Worm (Caenorhabditis elegans) whole organism, mixed stage, embryonic: ENCODE results near the gene clec-266.

Source experiments
- M03D4.4 ChIP-seq: sonication (generic microtip); optimal IDR thresholded peaks from 2 replicates; lab custom pipeline; 2017; ENCODE audit warnings: mild to moderate bottlenecking, missing genetic modification characterization, missing compliant biosample characterization
- bed-3 ChIP-seq: fragments of 200-800 bp; sonication (Bioruptor generic); optimal IDR thresholded peaks from 3 replicates; lab custom pipeline; 2018; ENCODE audit warnings: mild to moderate bottlenecking, missing genetic modification characterization, moderate library complexity, missing compliant biosample characterization
- blmp-1 ChIP-seq: fragments of 150-350 bp; optimal IDR thresholded peaks from 2 replicates; lab custom pipeline; 2014; ENCODE audit warnings: missing biosample characterization, missing genetic modification characterization
- ceh-43 ChIP-seq: fragments of 200-800 bp; sonication (Bioruptor generic); optimal IDR thresholded peaks from 2 replicates; lab custom pipeline; 2018; ENCODE audit warnings: mild to moderate bottlenecking, missing genetic modification characterization, moderate library complexity, missing compliant biosample characterization
- ceh-83 ChIP-seq: fragments of 200-800 bp; sonication (Bioruptor generic); optimal IDR thresholded peaks from 2 replicates; lab custom pipeline; 2018; ENCODE audit warnings: mild to moderate bottlenecking, missing genetic modification characterization, missing compliant biosample characterization
- cnd-1 ChIP-seq: fragments of 200-800 bp; sonication (Bioruptor generic); optimal IDR thresholded peaks from 2 replicates; lab custom pipeline; 2018; ENCODE audit warnings: mild to moderate bottlenecking, missing genetic modification characterization, missing compliant biosample characterization
- drap-1 ChIP-seq: fragments of 200-800 bp; sonication (Bioruptor generic); optimal IDR thresholded peaks from 3 replicates; lab custom pipeline; 2018; ENCODE audit warnings: mild to moderate bottlenecking, missing genetic modification characterization, missing compliant biosample characterization
- elt-3 ChIP-seq: fragments of 150-350 bp; optimal IDR thresholded peaks from 2 replicates; lab custom pipeline; 2014; ENCODE audit warnings: missing biosample characterization, missing genetic modification characterization
- hlh-1 ChIP-seq: fragments of 150-350 bp; optimal IDR thresholded peaks from 2 replicates; lab custom pipeline; 2014; ENCODE audit warnings: missing biosample characterization, missing genetic modification reagents, missing genetic modification characterization
- lin-13 ChIP-seq: fragments of 150-350 bp; optimal IDR thresholded peaks from 2 replicates; lab custom pipeline; 2014; ENCODE audit warnings: missing biosample characterization, missing genetic modification characterization
- lin-32 ChIP-seq: fragments of 200-800 bp; sonication (Bioruptor generic); optimal IDR thresholded peaks from 2 replicates; lab custom pipeline; 2018; ENCODE audit warnings: mild to moderate bottlenecking, missing genetic modification characterization, missing compliant biosample characterization
- lsy-2 ChIP-seq: fragments of 150-350 bp; optimal IDR thresholded peaks from 2 replicates; lab custom pipeline; 2014; ENCODE audit warnings: missing biosample characterization, missing genetic modification characterization
- mab-5 ChIP-seq: fragments of 150-350 bp; optimal IDR thresholded peaks from 2 replicates; lab custom pipeline; 2014; ENCODE audit warnings: missing biosample characterization, missing genetic modification characterization
- mep-1 ChIP-seq: fragments of 150-350 bp; optimal IDR thresholded peaks from 2 replicates; lab custom pipeline; 2017; ENCODE audit warnings: missing biosample characterization, missing genetic modification reagents, missing genetic modification characterization, inconsistent platforms
- mls-2 ChIP-seq: sonication (generic microtip); optimal IDR thresholded peaks from 2 replicates; lab custom pipeline; 2016; ENCODE audit warnings: mild to moderate bottlenecking, missing genetic modification characterization, moderate library complexity, missing compliant biosample characterization
- nhr-12 ChIP-seq: fragments of 150-350 bp; optimal IDR thresholded peaks from 2 replicates; lab custom pipeline; 2014; ENCODE audit warnings: missing biosample characterization, missing genetic modification characterization
- nhr-28 ChIP-seq: fragments of 150-350 bp; optimal IDR thresholded peaks from 2 replicates; lab custom pipeline; 2014; ENCODE audit warnings: missing biosample characterization, missing genetic modification characterization
- nhr-76 ChIP-seq: sonication (generic microtip); optimal IDR thresholded peaks from 2 replicates; lab custom pipeline; 2017; ENCODE audit warnings: missing biosample characterization, missing genetic modification characterization
- sem-2 ChIP-seq: fragments of 200-800 bp; sonication (Bioruptor generic); optimal IDR thresholded peaks from 2 replicates; lab custom pipeline; 2018; ENCODE audit warnings: mild to moderate bottlenecking, missing genetic modification characterization, missing compliant biosample characterization
- snpc-4 ChIP-seq: fragments of 150-350 bp; optimal IDR thresholded peaks from 2 replicates; lab custom pipeline; 2014; ENCODE audit warnings: missing biosample characterization, missing genetic modification characterization
- sptf-1 ChIP-seq: sonication (generic microtip); optimal IDR thresholded peaks from 2 replicates; lab custom pipeline; 2017; ENCODE audit warnings: mild to moderate bottlenecking, missing genetic modification characterization, moderate library complexity, missing compliant biosample characterization
- tbx-8 ChIP-seq: fragments of 200-800 bp; sonication (Bioruptor generic); optimal IDR thresholded peaks from 2 replicates; lab custom pipeline; 2018; ENCODE audit warnings: mild to moderate bottlenecking, missing genetic modification characterization, moderate library complexity, missing compliant biosample characterization
- unc-120 ChIP-seq: sonication (generic microtip); optimal IDR thresholded peaks from 2 replicates; lab custom pipeline; 2017; ENCODE audit warnings: missing genetic modification characterization, missing compliant biosample characterization; ENCODE audit not compliant: poor library complexity, severe bottlenecking
- unc-39 ChIP-seq: fragments of 150-350 bp; optimal IDR thresholded peaks from 2 replicates; lab custom pipeline; 2014; ENCODE audit warnings: missing biosample characterization, missing genetic modification characterization
- unc-62 ChIP-seq: fragments of 150-350 bp; optimal IDR thresholded peaks from 2 replicates; lab custom pipeline; 2014; ENCODE audit warnings: missing biosample characterization, missing genetic modification reagents, missing genetic modification characterization
- zip-8 ChIP-seq: fragments of 150-350 bp; optimal IDR thresholded peaks from 2 replicates; lab custom pipeline; 2014; ENCODE audit warnings: missing biosample characterization, missing genetic modification characterization
- ztf-11 ChIP-seq: fragments of 150-350 bp; optimal IDR thresholded peaks from 2 replicates; lab custom pipeline; 2014; ENCODE audit warnings: missing biosample characterization, missing genetic modification characterization

clec-266 gene

DNA sequence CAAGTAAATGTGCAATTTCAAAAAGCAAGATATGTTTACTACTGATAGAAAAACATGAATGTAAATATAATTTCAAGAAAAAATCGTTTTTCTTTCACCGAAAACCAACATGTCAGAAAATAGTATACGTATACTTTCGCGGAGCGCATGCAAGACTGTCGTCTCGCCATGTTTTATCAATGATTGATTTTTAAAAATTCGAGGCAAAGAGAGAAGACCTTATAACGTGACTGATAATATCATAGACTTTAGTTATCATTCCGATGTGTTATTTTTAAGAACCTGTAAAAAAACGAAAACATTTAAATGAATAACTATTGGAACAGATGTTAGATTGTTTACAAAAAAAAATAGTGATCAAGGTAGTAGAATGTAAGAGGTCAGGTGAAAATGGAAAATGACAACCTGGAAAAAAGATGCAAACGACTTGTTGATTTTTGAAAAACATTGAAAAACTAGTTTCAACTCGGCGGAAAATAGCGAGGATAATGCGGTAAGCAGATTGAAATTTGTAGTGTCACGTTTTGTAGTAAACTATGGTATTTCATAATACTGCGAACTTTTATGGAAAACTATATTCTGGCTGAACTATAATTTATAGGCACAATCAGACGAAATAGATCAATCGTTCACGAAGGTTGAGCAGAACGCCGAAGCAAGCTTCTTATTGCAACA lies 23.8 kb upstream of the clec-266 start:
- no peak for TF ChIP-seq drap-1 (GFP tag; lab: Kevin White, UChicago)
- no peak for TF ChIP-seq blmp-1 (tag; lab: Kevin White, UChicago)
- no peak for TF ChIP-seq lin-32 (GFP tag; lab: Kevin White, UChicago)
- TF ChIP-seq snpc-4 (tag; lab: Kevin White, UChicago): no peak
- TF ChIP-seq hlh-1 (tag; lab: Kevin White, UChicago): no peak
- TF ChIP-seq ceh-83 (GFP tag; lab: Kevin White, UChicago): no peak
- TF ChIP-seq cnd-1 (tag; lab: Kevin White, UChicago): no peak
- TF ChIP-seq sptf-1 (tag; lab: Kevin White, UChicago): no peak

DNA sequence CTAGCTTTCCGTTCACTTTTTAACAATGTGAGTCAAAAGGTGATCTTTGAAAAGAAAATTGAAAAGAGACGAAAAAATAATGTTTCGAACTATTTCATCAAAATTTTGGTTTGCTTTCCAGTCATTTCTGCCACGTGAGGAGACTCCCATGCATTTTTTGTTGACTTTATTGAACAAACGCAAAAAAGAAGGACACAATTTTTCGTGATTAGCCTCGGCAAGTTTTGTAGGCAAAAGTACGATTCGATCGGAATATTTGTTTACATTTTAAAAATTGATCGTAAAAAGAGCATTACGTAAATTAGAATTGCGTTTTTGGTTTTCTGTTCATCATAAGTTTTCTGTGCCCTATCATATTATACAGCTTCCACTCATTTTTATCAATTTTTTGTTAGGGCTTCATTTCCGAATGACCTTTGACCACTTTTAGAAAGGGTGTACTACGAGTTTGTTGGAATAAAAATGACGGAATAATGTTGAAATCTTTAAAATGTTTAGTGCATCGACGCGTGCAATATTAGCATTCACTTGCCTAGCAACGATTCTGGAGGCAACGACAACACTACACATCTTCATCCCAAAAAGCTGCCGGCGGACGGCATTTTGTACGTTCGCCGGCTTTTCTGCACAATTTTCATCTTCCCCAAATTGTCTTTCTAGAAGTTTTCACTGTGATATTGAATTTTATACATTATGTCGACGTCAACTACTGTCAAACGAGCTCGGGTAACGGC lies 22.4 kb upstream of the clec-266 start, which contains the start of gene C56E10.3:
C56E10.3 (plus strand) TSS at position 684 of the 734 bp plus-strand sequence.
- TF ChIP-seq ztf-11 (no peak), nhr-28 (tag; lab: Kevin White, UChicago) (no peak), sem-2 (no peak), elt-3 (no peak), bed-3 (GFP tag; lab: Kevin White, UChicago) (no peak), tbx-8 (GFP tag; lab: Kevin White, UChicago) (no peak), zip-8 (no peak), sptf-1 (tag; lab: Kevin White, UChicago) (no peak), mls-2 (tag; lab: Kevin White, UChicago) (no peak), snpc-4 (tag; lab: Kevin White, UChicago) (no peak), ceh-83 (GFP tag; lab: Kevin White, UChicago) (no peak), mep-1 (tag; lab: Kevin White, UChicago) (no peak), hlh-1 (tag; lab: Kevin White, UChicago) (no peak)
- TF ChIP-seq, all 35 proteins: peak for 0

DNA sequence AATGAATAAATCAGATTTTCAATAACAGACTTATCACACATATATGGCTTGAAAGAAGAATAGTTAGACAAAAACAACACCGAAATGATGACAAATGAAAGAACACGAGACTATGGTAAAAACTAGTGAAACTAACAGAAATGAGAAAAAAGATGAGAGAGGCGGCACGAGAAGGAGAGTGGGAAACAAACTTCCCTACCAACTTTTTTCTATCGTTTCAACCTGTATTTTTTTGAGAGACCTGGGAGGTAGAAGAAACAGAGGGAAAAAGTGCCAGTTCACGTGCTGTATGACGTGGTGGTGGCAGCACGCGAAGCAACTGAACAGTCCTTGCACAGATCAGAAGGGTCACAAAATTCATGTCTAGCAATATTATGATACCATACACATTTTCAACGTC lies 20.1 kb upstream of the clec-266 start:
- TF ChIP-seq unc-62 (GFP tag; lab: Kevin White, UChicago): no peak
- TF ChIP-seq lin-32 (GFP tag; lab: Kevin White, UChicago): no peak
- TF ChIP-seq mls-2 (tag; lab: Kevin White, UChicago): no peak
- TF ChIP-seq mab-5 (tag; lab: Kevin White, UChicago): no peak
- no peak for TF ChIP-seq M03D4.4

DNA sequence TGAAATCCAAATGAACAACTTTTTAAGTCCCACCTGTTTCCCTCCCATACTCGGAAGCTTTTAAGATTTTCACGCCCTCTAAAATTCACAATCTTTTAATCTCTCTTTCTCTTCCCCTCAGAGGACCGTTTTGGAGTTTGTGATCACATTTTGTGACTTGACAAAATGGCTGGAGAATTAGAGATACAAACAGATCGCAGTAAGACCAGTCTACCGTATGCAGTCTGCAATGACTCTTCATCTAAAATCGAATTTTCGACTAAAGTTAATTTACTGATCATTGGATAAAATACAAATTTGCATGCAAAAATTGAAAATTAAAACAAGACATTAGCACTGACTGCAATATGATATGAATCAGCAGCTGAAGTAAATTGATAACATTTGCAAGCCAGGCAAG lies 18.8 kb upstream of the clec-266 start:
- TF ChIP-seq cnd-1 (tag; lab: Kevin White, UChicago): no peak
- TF ChIP-seq lin-32 (GFP tag; lab: Kevin White, UChicago): no peak
- TF ChIP-seq lsy-2 (tag; lab: Kevin White, UChicago): no peak
- no peak for TF ChIP-seq unc-39 (tag; lab: Kevin White, UChicago)
- no peak for TF ChIP-seq mab-5 (tag; lab: Kevin White, UChicago)
- TF ChIP-seq ceh-83 (GFP tag; lab: Kevin White, UChicago): no peak
- TF ChIP-seq sptf-1 (tag; lab: Kevin White, UChicago): no peak
- no peak for TF ChIP-seq mls-2 (tag; lab: Kevin White, UChicago)
- no peak for TF ChIP-seq nhr-28 (tag; lab: Kevin White, UChicago)

DNA sequence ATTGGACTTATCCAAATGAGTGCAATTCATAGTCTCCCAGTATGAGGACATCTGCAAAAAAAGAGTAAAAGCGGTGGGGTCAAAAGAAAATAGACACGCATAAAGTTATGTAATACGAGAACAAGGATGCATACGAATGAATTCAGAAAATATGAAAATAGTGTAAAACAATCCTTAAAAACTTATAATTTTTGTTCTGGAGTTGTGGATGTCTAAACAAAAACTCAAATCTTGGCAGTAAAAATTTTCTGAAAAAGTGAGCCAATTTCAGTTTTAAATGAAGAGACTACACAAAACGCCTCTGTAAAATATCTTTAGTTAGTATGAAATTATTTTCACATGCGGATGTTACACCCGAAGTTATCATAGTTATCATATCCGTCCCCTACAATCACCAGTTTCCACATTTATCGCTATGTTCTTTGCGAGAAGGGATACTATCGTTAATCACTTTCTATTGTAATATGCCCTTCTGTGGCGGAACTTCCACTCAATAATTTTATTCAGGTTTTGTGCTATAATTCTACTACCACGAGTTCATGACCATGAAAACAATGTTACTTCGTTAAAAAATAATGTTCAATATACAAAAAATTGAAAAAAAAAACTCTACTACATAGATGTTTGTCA lies 18.0 kb upstream of the clec-266 start, which contains the start of gene nhr-120:
nhr-120 (minus strand) TSS at position 51 of the 630 bp plus-strand sequence.
- TF ChIP-seq unc-62 (GFP tag; lab: Kevin White, UChicago): no peak
- no peak for TF ChIP-seq bed-3 (GFP tag; lab: Kevin White, UChicago)
- no peak for TF ChIP-seq elt-3
- TF ChIP-seq nhr-12 (tag; lab: Kevin White, UChicago): no peak
- TF ChIP-seq nhr-76 (tag; lab: Kevin White, UChicago): no peak
- TF ChIP-seq ceh-43 (GFP tag; lab: Kevin White, UChicago): no peak
- TF ChIP-seq lin-13 (tag; lab: Kevin White, UChicago): no peak
- TF ChIP-seq unc-120 (tag; lab: Kevin White, UChicago): no peak
